Worm (Caenorhabditis elegans) whole organism, young adult: ENCODE measurements around the gene tbce-1.

Experiments used
- B0019.2 ChIP-seq: fragments of 200-800 bp; sonication (Bioruptor generic); conservative IDR thresholded peaks from 2 replicates; pipeline ENCODE4 v1.3.6; 2022; ENCODE audit warnings: missing genetic modification reagents, missing genetic modification characterization, missing compliant biosample characterization
- C06A6.2 ChIP-seq: fragments of 200-800 bp; sonication (Bioruptor generic); conservative IDR thresholded peaks from 2 replicates; pipeline ENCODE4 v1.3.6; 2022; ENCODE audit warnings: missing genetic modification characterization, missing compliant biosample characterization
- F33H1.4 ChIP-seq: fragments of 200-800 bp; sonication (Bioruptor generic); IDR thresholded peaks from 2 replicates; pipeline ENCODE4 v1.3.6; 2022; ENCODE audit warnings: missing genetic modification reagents, missing genetic modification characterization, missing compliant biosample characterization
- F52B5.7 ChIP-seq: sonication (generic microtip); optimal IDR thresholded peaks from 2 replicates; lab custom pipeline; 2016; ENCODE audit warnings: mild to moderate bottlenecking, missing genetic modification characterization, missing compliant biosample characterization
- K12H6.12 ChIP-seq: fragments of 200-800 bp; sonication (Bioruptor generic); optimal IDR thresholded peaks from 2 replicates; lab custom pipeline; 2018; ENCODE audit warnings: mild to moderate bottlenecking, missing genetic modification characterization, missing compliant biosample characterization
- Y53F4B.3 ChIP-seq: fragments of 200-800 bp; sonication (Bioruptor generic); IDR thresholded peaks from 2 replicates; pipeline ENCODE4 v1.3.6; 2022; ENCODE audit warnings: missing genetic modification reagents, missing genetic modification characterization, missing compliant biosample characterization
- Y53G8AR.9 ChIP-seq: fragments of 200-800 bp; sonication (Bioruptor generic); conservative IDR thresholded peaks from 2 replicates; pipeline ENCODE4 v1.3.6; 2022; ENCODE audit warnings: missing genetic modification reagents, missing genetic modification characterization, missing compliant biosample characterization
- Y79H2A.3 ChIP-seq: fragments of 200-800 bp; sonication (Bioruptor generic); conservative IDR thresholded peaks from 2 replicates; pipeline ENCODE4 v1.3.6; 2022; ENCODE audit warnings: missing genetic modification reagents, missing genetic modification characterization, missing compliant biosample characterization
- ZK185.1 ChIP-seq: sonication (generic microtip); optimal IDR thresholded peaks from 2 replicates; lab custom pipeline; 2016; ENCODE audit warnings: mild to moderate bottlenecking, missing genetic modification characterization, missing compliant biosample characterization; ENCODE audit not compliant: poor library complexity, severe bottlenecking
- atf-7 ChIP-seq: sonication (generic microtip); optimal IDR thresholded peaks from 2 replicates; lab custom pipeline; 2017; ENCODE audit warnings: mild to moderate bottlenecking, missing genetic modification characterization, missing compliant biosample characterization
- ceh-58 ChIP-seq: fragments of 200-800 bp; sonication (Bioruptor generic); IDR thresholded peaks from 2 replicates; pipeline ENCODE4 v1.3.6; 2022; ENCODE audit warnings: missing genetic modification characterization, missing compliant biosample characterization
- die-1 ChIP-seq: sonication (generic microtip); optimal IDR thresholded peaks from 2 replicates; lab custom pipeline; 2016; ENCODE audit warnings: missing genotype, mild to moderate bottlenecking, missing genetic modification characterization, missing compliant biosample characterization
- fkh-3 ChIP-seq: sonication (generic microtip); optimal IDR thresholded peaks from 2 replicates; lab custom pipeline; 2016; ENCODE audit warnings: mild to moderate bottlenecking, missing genetic modification characterization, missing compliant biosample characterization
- hrde-1 ChIP-seq: sonication (generic microtip); optimal IDR thresholded peaks from 2 replicates; lab custom pipeline; 2016; ENCODE audit warnings: missing genetic modification characterization, mild to moderate bottlenecking, missing compliant biosample characterization, moderate library complexity, missing genotype, missing genetic modification reagents, borderline replicate concordance
- lsl-1 ChIP-seq: fragments of 200-800 bp; sonication (Bioruptor generic); optimal IDR thresholded peaks from 2 replicates; lab custom pipeline; 2018; ENCODE audit warnings: mild to moderate bottlenecking, missing genetic modification characterization, moderate library complexity, missing compliant biosample characterization
- madf-10 ChIP-seq: sonication (generic microtip); optimal IDR thresholded peaks from 2 replicates; lab custom pipeline; 2016; ENCODE audit warnings: mild to moderate bottlenecking, missing genetic modification characterization, missing compliant biosample characterization
- mes-4 ChIP-seq: sonication (generic microtip); optimal IDR thresholded peaks from 2 replicates; lab custom pipeline; 2016; ENCODE audit warnings: missing genotype, missing genetic modification characterization, missing compliant biosample characterization
- mxl-1 ChIP-seq: sonication (generic microtip); optimal IDR thresholded peaks from 2 replicates; lab custom pipeline; 2016; ENCODE audit warnings: missing genetic modification characterization, missing compliant biosample characterization
- nhr-120 ChIP-seq: fragments of 200-800 bp; sonication (Bioruptor generic); IDR thresholded peaks from 2 replicates; pipeline ENCODE4 v1.3.6; 2022; ENCODE audit warnings: missing genetic modification characterization, missing compliant biosample characterization
- nhr-179 ChIP-seq: sonication (generic microtip); optimal IDR thresholded peaks from 2 replicates; lab custom pipeline; 2016; ENCODE audit warnings: mild to moderate bottlenecking, missing genetic modification characterization, missing compliant biosample characterization
- repo-1 ChIP-seq: sonication (generic microtip); optimal IDR thresholded peaks from 2 replicates; lab custom pipeline; 2017; ENCODE audit warnings: mild to moderate bottlenecking, missing genetic modification characterization, missing compliant biosample characterization
- rpc-1 ChIP-seq, 2 experiments: fragments of 150-350 bp in 1 of 2; sonication (generic microtip) in 1 of 2; optimal IDR thresholded peaks; 2 replicates each; lab custom pipeline; 2014 to 2018; ENCODE audit warnings: missing biosample characterization in 1 of 2, missing genetic modification characterization in 1 of 2, missing genetic modification reagents in 1 of 2, missing genotype in 1 of 2
- snpc-1.1 ChIP-seq: sonication (generic microtip); optimal IDR thresholded peaks from 2 replicates; lab custom pipeline; 2017; ENCODE audit warnings: missing genetic modification characterization, mild to moderate bottlenecking, missing compliant biosample characterization, antibody characterized with exemption, moderate library complexity, missing genotype, missing genetic modification reagents; ENCODE audit not compliant: insufficient read depth
- snpc-3.4 ChIP-seq: sonication (generic microtip); optimal IDR thresholded peaks from 2 replicates; lab custom pipeline; 2017; ENCODE audit warnings: missing genetic modification characterization, mild to moderate bottlenecking, missing compliant biosample characterization, antibody characterized with exemption, moderate library complexity, missing genotype, missing genetic modification reagents
- sptf-2 ChIP-seq: fragments of 200-800 bp; sonication (Bioruptor generic); optimal IDR thresholded peaks from 2 replicates; lab custom pipeline; 2018; ENCODE audit warnings: mild to moderate bottlenecking, missing genetic modification characterization, missing compliant biosample characterization
- tlf-1 ChIP-seq: fragments of 200-800 bp; sonication (Bioruptor generic); optimal IDR thresholded peaks from 2 replicates; lab custom pipeline; 2018; ENCODE audit warnings: mild to moderate bottlenecking, missing genetic modification characterization, missing compliant biosample characterization
- ztf-28 ChIP-seq: fragments of 200-800 bp; sonication (Bioruptor generic); IDR thresholded peaks from 2 replicates; pipeline ENCODE4 v1.3.6; 2022; ENCODE audit warnings: missing genetic modification reagents, missing genetic modification characterization, missing compliant biosample characterization
- ztf-3 ChIP-seq: fragments of 200-800 bp; sonication (Bioruptor generic); optimal IDR thresholded peaks from 2 replicates; lab custom pipeline; 2018; ENCODE audit warnings: mild to moderate bottlenecking, missing genetic modification characterization, missing compliant biosample characterization

The tbce-1 gene

DNA sequence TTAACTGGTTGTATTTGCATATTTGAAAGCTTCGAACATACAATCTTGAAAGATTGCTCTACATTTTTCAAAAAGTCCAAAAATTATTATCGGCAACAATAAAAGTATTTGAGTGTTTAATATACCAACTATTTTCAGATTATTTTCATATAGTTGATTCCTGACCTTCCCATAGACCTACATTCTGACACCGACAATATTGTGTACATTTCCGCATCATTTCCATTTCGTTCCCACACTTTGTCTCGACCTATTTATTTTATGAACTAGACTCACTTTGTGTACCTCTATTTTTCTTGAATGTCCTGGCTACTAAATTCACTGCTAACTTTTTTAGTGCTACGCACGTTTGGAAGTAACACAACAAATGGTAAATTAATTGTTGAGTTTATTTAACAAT, 47.9 kb downstream of the tbce-1 start, which contains the start of gene lgc-5:
Gene lgc-5 (plus strand): TSS at position 301 of the 400 bp plus-strand sequence.
- TF ChIP-seq Y53F4B.3 (GFP tag; lab: Robert Waterston, UW) (no peak), tlf-1 (GFP tag; lab: Kevin White, UChicago) (no peak), fkh-3 (no peak), C06A6.2 (GFP tag; lab: Robert Waterston, UW) (no peak), nhr-179 (tag; lab: Kevin White, UChicago) (no peak), repo-1 (tag; lab: Kevin White, UChicago) (no peak), mxl-1 (tag; lab: Kevin White, UChicago) (no peak), ZK185.1 (no peak), ceh-58 (GFP tag; lab: Robert Waterston, UW) (no peak), sptf-2 (no peak), K12H6.12 (tag; lab: Kevin White, UChicago) (no peak), rpc-1 (optimal IDR thresholded peaks at IDR 0.05; lab: Kevin White, UChicago) (no peak), rpc-1 (tag; optimal IDR thresholded peaks at IDR 0.05; lab: Kevin White, UChicago) (no peak), nhr-120 (no peak), B0019.2 (GFP tag; lab: Robert Waterston, UW) (no peak), mes-4 (tag; lab: Kevin White, UChicago) (no peak), Y79H2A.3 (GFP tag; lab: Robert Waterston, UW) (no peak)

DNA sequence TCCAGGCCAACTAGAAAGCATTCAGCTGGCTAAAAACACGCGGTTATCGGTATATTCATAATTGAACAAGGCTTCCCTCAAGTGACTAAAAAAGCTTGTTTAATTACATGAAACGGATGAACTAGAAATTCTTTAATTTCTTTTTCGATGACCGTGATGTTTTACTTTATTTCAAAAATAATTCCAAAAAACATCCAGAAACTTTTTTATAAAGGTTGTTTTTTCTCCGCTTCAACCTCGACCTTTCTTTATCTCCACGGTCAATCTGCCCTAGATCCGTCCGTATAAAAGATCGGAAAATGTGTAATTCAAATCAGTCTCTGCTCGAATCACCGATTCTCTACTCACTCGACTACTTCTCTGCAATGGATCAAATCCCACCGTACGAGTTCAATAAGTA, 51.0 kb downstream of the tbce-1 start, which contains the start of gene F17E9.5:
Gene F17E9.5 (plus strand): TSS at position 301 of the 400 bp plus-strand sequence.
- TF ChIP-seq ztf-3, result no peak
- TF ChIP-seq Y53F4B.3 (GFP tag; lab: Robert Waterston, UW), result no peak
- TF ChIP-seq F33H1.4 (GFP tag; lab: Robert Waterston, UW), result no peak
- TF ChIP-seq snpc-1.1 (tag; lab: Kevin White, UChicago), result no peak
- TF ChIP-seq atf-7 (tag; lab: Kevin White, UChicago), result no peak
- TF ChIP-seq F52B5.7 (tag; lab: Kevin White, UChicago), result no peak
- TF ChIP-seq Y53G8AR.9 (GFP tag; lab: Robert Waterston, UW), result no peak
- TF ChIP-seq lsl-1 (GFP tag; lab: Kevin White, UChicago), result no peak
- no peak for TF ChIP-seq hrde-1
- TF ChIP-seq snpc-3.4, result no peak
- TF ChIP-seq ztf-28 (GFP tag; lab: Robert Waterston, UW), result no peak
- no peak for TF ChIP-seq die-1
- TF ChIP-seq ZK185.1, result no peak
- TF ChIP-seq madf-10, result no peak
